Fruit fly (Drosophila melanogaster) whole organism, embryonic: ENCODE data around the gene Acn.

Source experiments
- Adf1 ChIP-seq: fragments of 200-800 bp; sonication (Bioruptor generic); IDR thresholded peaks from 2 replicates; pipeline ENCODE4 v1.3.6; 2022; ENCODE audit warnings: missing biosample characterization, missing genetic modification characterization
- Antp ChIP-seq: fragments of 200-800 bp; sonication (Bioruptor generic); optimal IDR thresholded peaks from 3 replicates; lab custom pipeline; 2016; ENCODE audit warnings: missing biosample characterization, missing genetic modification characterization
- CG10209 ChIP-seq: fragments of 200-800 bp; sonication (Bioruptor generic); optimal IDR thresholded peaks from 3 replicates; lab custom pipeline; 2017; ENCODE audit warnings: missing biosample characterization, mild to moderate bottlenecking, missing genetic modification characterization, missing genetic modification reagents
- CG11456 ChIP-seq: fragments of 200-800 bp; sonication (Bioruptor generic); IDR thresholded peaks from 3 replicates; pipeline ENCODE4 v1.3.6; 2022; ENCODE audit warnings: missing biosample characterization, missing genetic modification characterization
- CG12155 ChIP-seq: fragments of 200-800 bp; sonication (Bioruptor generic); optimal IDR thresholded peaks from 3 replicates; lab custom pipeline; 2016; ENCODE audit warnings: missing biosample characterization, missing genetic modification characterization
- CG17361 ChIP-seq: fragments of 200-800 bp; sonication (Bioruptor generic); IDR thresholded peaks from 3 replicates; pipeline ENCODE4 v1.3.6; 2022; ENCODE audit warnings: missing biosample characterization, missing genetic modification characterization
- CG1832 ChIP-seq: fragments of 200-800 bp; sonication (Bioruptor generic); optimal IDR thresholded peaks from 2 replicates; lab custom pipeline; 2017; ENCODE audit warnings: missing biosample characterization, mild to moderate bottlenecking, missing genetic modification characterization, inconsistent platforms
- CG2199 ChIP-seq: fragments of 200-800 bp; sonication (Bioruptor generic); IDR thresholded peaks from 3 replicates; pipeline ENCODE4 v1.3.6; 2022; ENCODE audit warnings: missing biosample characterization, missing genetic modification characterization
- CG31365 ChIP-seq: fragments of 200-800 bp; sonication (Bioruptor generic); optimal IDR thresholded peaks from 2 replicates; lab custom pipeline; 2018; ENCODE audit warnings: missing biosample characterization, mild to moderate bottlenecking, missing genetic modification characterization
- CG34376 ChIP-seq: fragments of 200-800 bp; sonication (Bioruptor generic); optimal IDR thresholded peaks from 2 replicates; lab custom pipeline; 2018; ENCODE audit warnings: missing biosample characterization, mild to moderate bottlenecking, missing genetic modification characterization
- CG4360 ChIP-seq: fragments of 200-800 bp; sonication (Bioruptor generic); IDR thresholded peaks from 2 replicates; pipeline ENCODE4 v1.3.6; 2022; ENCODE audit warnings: missing biosample characterization, missing genetic modification characterization
- CG8944 ChIP-seq: fragments of 200-800 bp; sonication (Bioruptor generic); optimal IDR thresholded peaks from 3 replicates; lab custom pipeline; 2016; ENCODE audit warnings: missing biosample characterization, missing genetic modification characterization
- CG9215 ChIP-seq: fragments of 200-800 bp; sonication (Bioruptor generic); IDR thresholded peaks from 2 replicates; pipeline ENCODE4 v1.3.6; 2022; ENCODE audit warnings: missing biosample characterization, missing genetic modification characterization
- CG9797 ChIP-seq: fragments of 200-800 bp; sonication (Bioruptor generic); optimal IDR thresholded peaks from 3 replicates; lab custom pipeline; 2018; ENCODE audit warnings: missing biosample characterization, mild to moderate bottlenecking, missing genetic modification characterization
- CG9932 ChIP-seq: fragments of 200-800 bp; sonication (Bioruptor generic); IDR thresholded peaks from 2 replicates; pipeline ENCODE4 v1.3.6; 2022; ENCODE audit warnings: missing biosample characterization, missing genetic modification characterization
- Deaf1 ChIP-seq: fragments of 200-800 bp; optimal IDR thresholded peaks from 3 replicates; lab custom pipeline; 2019; ENCODE audit warnings: missing biosample characterization, mild to moderate bottlenecking, missing genetic modification characterization, moderate library complexity
- Dref ChIP-seq: fragments of 200-800 bp; sonication (Bioruptor generic); IDR thresholded peaks from 2 replicates; pipeline ENCODE4 v1.3.6; 2022; ENCODE audit warnings: missing biosample characterization, missing genetic modification characterization
- Elba2 ChIP-seq: fragments of 200-800 bp; sonication (Bioruptor generic); optimal IDR thresholded peaks from 3 replicates; lab custom pipeline; 2016; ENCODE audit warnings: missing biosample characterization, missing genetic modification characterization
- HLH54F ChIP-seq: fragments of 200-800 bp; sonication (Bioruptor generic); optimal IDR thresholded peaks from 3 replicates; lab custom pipeline; 2016; ENCODE audit warnings: missing biosample characterization, missing genetic modification characterization
- Hand ChIP-seq: fragments of 200-800 bp; sonication (Bioruptor generic); optimal IDR thresholded peaks from 2 replicates; lab custom pipeline; 2017; ENCODE audit warnings: mild to moderate bottlenecking, missing biosample characterization, missing genetic modification reagents, missing genetic modification characterization
- Hey ChIP-seq: fragments of 200-800 bp; sonication (Bioruptor generic); optimal IDR thresholded peaks from 3 replicates; lab custom pipeline; 2018; ENCODE audit warnings: missing biosample characterization, mild to moderate bottlenecking, missing genetic modification characterization
- Nf-YC ChIP-seq: fragments of 200-800 bp; optimal IDR thresholded peaks from 3 replicates; lab custom pipeline; 2019; ENCODE audit warnings: missing biosample characterization, mild to moderate bottlenecking, missing genetic modification characterization, moderate library complexity
- Tbp ChIP-seq: fragments of >200 bp; optimal IDR thresholded peaks from 2 replicates; lab custom pipeline; 2018; ENCODE audit warnings: missing biosample characterization, missing genetic modification characterization
- Xrp1 ChIP-seq: fragments of 200-800 bp; sonication (Bioruptor generic); IDR thresholded peaks from 2 replicates; pipeline ENCODE4 v1.3.6; 2022; ENCODE audit warnings: missing biosample characterization, missing genetic modification characterization
- bab2 ChIP-seq: fragments of 200-800 bp; sonication (Bioruptor generic); optimal IDR thresholded peaks from 2 replicates; lab custom pipeline; 2016; ENCODE audit warnings: missing biosample characterization, missing genetic modification characterization
- crc ChIP-seq: fragments of 200-800 bp; sonication (Bioruptor generic); optimal IDR thresholded peaks from 2 replicates; lab custom pipeline; 2016; ENCODE audit warnings: missing biosample characterization, missing genetic modification characterization
- crol ChIP-seq: fragments of 200-800 bp; sonication (Bioruptor generic); IDR thresholded peaks from 2 replicates; pipeline ENCODE4 v1.3.6; 2022; ENCODE audit warnings: missing biosample characterization, missing genetic modification characterization
- dati ChIP-seq: fragments of 200-800 bp; sonication (Bioruptor generic); IDR thresholded peaks from 2 replicates; pipeline ENCODE4 v1.3.6; 2022; ENCODE audit warnings: missing biosample characterization, missing genetic modification characterization
- grn ChIP-seq: fragments of 200-800 bp; sonication (Bioruptor generic); optimal IDR thresholded peaks from 3 replicates; lab custom pipeline; 2017; ENCODE audit warnings: missing biosample characterization, missing genetic modification characterization
- gro ChIP-seq: fragments of 200-800 bp; sonication (Bioruptor generic); optimal IDR thresholded peaks from 2 replicates; lab custom pipeline; 2016; ENCODE audit warnings: missing biosample characterization, missing genetic modification characterization
- gsb-n ChIP-seq: fragments of 200-800 bp; sonication (Bioruptor generic); optimal IDR thresholded peaks from 3 replicates; lab custom pipeline; 2018; ENCODE audit warnings: missing biosample characterization, mild to moderate bottlenecking, missing genetic modification characterization
- h ChIP-seq: fragments of >200 bp; optimal IDR thresholded peaks from 2 replicates; lab custom pipeline; 2017
- hkb ChIP-seq, 2 experiments: fragments of 200-800 bp in 1 of 2; fragments of >200 bp in 1 of 2; sonication (Bioruptor generic) in 1 of 2; IDR thresholded peaks in 1 of 2; optimal IDR thresholded peaks in 1 of 2; 2 replicates each; pipeline versions ENCODE4 v1.3.6 to Lab custom; 2017 to 2022; ENCODE audit warnings: missing biosample characterization in 1 of 2, missing genetic modification characterization in 1 of 2
- inv ChIP-seq: fragments of 200-800 bp; sonication (Bioruptor generic); IDR thresholded peaks from 2 replicates; pipeline ENCODE4 v1.3.6; 2022; ENCODE audit warnings: missing biosample characterization, missing genetic modification characterization; ENCODE audit not compliant: partially characterized antibody
- lmd ChIP-seq: fragments of 200-800 bp; sonication (Bioruptor generic); IDR thresholded peaks from 2 replicates; pipeline ENCODE4 v1.3.6; 2022; ENCODE audit warnings: missing biosample characterization, missing genetic modification characterization
- nerfin-1 ChIP-seq: fragments of 200-800 bp; sonication (Bioruptor generic); optimal IDR thresholded peaks from 3 replicates; lab custom pipeline; 2019; ENCODE audit warnings: missing biosample characterization, mild to moderate bottlenecking, missing genetic modification characterization, moderate library complexity
- nom ChIP-seq: fragments of 200-800 bp; sonication (Bioruptor generic); optimal IDR thresholded peaks from 2 replicates; lab custom pipeline; 2017; ENCODE audit warnings: missing biosample characterization, missing genetic modification characterization, mild to moderate bottlenecking, moderate library complexity, missing genetic modification reagents
- pros ChIP-seq: fragments of 200-800 bp; sonication (Bioruptor generic); optimal IDR thresholded peaks from 3 replicates; lab custom pipeline; 2019; ENCODE audit warnings: missing biosample characterization, mild to moderate bottlenecking, missing genetic modification characterization, moderate library complexity
- pum ChIP-seq: fragments of 200-800 bp; sonication (Bioruptor generic); optimal IDR thresholded peaks from 2 replicates; lab custom pipeline; 2016; ENCODE audit warnings: missing biosample characterization, missing genetic modification characterization
- salm ChIP-seq: fragments of 200-800 bp; sonication (Bioruptor generic); optimal IDR thresholded peaks from 2 replicates; lab custom pipeline; 2018; ENCODE audit warnings: missing biosample characterization, mild to moderate bottlenecking, missing genetic modification characterization
- sisA ChIP-seq: fragments of 200-800 bp; sonication (Bioruptor generic); IDR thresholded peaks from 2 replicates; pipeline ENCODE4 v1.3.6; 2022; ENCODE audit warnings: missing biosample characterization, missing genetic modification characterization
- wek ChIP-seq: fragments of 200-800 bp; sonication (Bioruptor generic); optimal IDR thresholded peaks from 3 replicates; lab custom pipeline; 2018; ENCODE audit warnings: missing biosample characterization, mild to moderate bottlenecking, missing genetic modification characterization, moderate library complexity
- zen2 ChIP-seq: fragments of 200-800 bp; sonication (Bioruptor generic); IDR thresholded peaks from 3 replicates; pipeline ENCODE4 v1.3.6; 2022; ENCODE audit warnings: missing biosample characterization, missing genetic modification characterization; ENCODE audit not compliant: partially characterized antibody

The Acn gene

DNA sequence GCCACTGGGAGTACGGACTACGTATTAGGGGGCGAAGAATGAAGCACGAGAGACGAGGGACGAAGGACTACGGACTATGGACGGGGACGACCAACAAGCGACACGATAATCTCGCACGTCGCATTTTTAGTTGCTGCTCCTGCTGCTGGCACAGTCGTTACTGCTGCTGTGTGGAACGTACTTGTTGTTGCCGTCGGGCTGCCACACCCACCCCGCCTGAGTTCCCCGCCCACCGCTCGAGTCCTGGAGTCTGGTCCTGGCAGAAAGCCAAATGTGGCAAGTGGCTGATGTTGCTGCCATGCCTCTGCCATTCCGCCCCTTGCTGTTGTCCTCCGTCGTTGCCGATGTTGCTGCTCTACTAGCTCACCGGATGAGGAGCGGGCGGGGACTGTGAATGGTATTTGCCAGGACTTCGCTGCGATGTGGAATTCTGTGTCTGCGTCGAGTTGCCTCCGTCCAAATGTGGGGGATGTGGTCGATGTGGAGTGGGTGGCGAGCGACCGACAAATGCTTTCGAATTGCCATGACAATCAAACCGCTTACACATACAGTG is 32.3 kb upstream of the Acn start (continued):
- no peak for TF ChIP-seq Elba2
- TF ChIP-seq zen2 (GFP tag; lab: Robert Waterston, UW) = no peak
- no peak for TF ChIP-seq HLH54F (GFP tag; lab: Kevin White, UChicago)
- TF ChIP-seq Xrp1 (GFP tag; lab: Robert Waterston, UW) = no peak
- no peak for TF ChIP-seq CG8944 (GFP tag; lab: Kevin White, UChicago)
- TF ChIP-seq wek = no peak
- TF ChIP-seq CG2199 (GFP tag; lab: Robert Waterston, UW) = no peak
- peak; percentile 88 for TF ChIP-seq Hey (tag; lab: Kevin White, UChicago)
- no peak for TF ChIP-seq grn (GFP tag; lab: Kevin White, UChicago)
- TF ChIP-seq CG9215 = no peak
- no peak for TF ChIP-seq CG1832 (GFP tag; lab: Kevin White, UChicago)
- TF ChIP-seq CG31365 (tag; lab: Kevin White, UChicago) = no peak
- TF ChIP-seq gro (GFP tag; lab: Kevin White, UChicago) = no peak
- no peak for TF ChIP-seq Hand (GFP tag; lab: Kevin White, UChicago)
- no peak for TF ChIP-seq CG34376 (GFP tag; lab: Kevin White, UChicago)
- TF ChIP-seq salm = no peak
- no peak for TF ChIP-seq CG10209 (GFP tag; lab: Kevin White, UChicago)
- TF ChIP-seq sisA (GFP tag; lab: Robert Waterston, UW) = no peak
- peak; percentile 73 for TF ChIP-seq crol
- TF ChIP-seq Dref (GFP tag; lab: Robert Waterston, UW) = 0 out of 2 replicates have a peak, but pooled peaks have one; percentile 24
- peak; percentile 42 for TF ChIP-seq Deaf1 (tag; lab: Kevin White, UChicago)
- TF ChIP-seq nerfin-1 (tag; lab: Kevin White, UChicago) = peak; percentile 19
- TF ChIP-seq inv (GFP tag; lab: Robert Waterston, UW) = no peak
- no peak for TF ChIP-seq CG17361
- no peak for TF ChIP-seq hkb (optimal IDR thresholded peaks at IDR 0.05; lab: Kevin White, UChicago)
- TF ChIP-seq hkb (GFP tag; IDR thresholded peaks at IDR 0.05; lab: Robert Waterston, UW) = no peak
- TF ChIP-seq Nf-YC = no peak
- TF ChIP-seq CG11456 (GFP tag; lab: Robert Waterston, UW) = no peak
- no peak for TF ChIP-seq pros (GFP tag; lab: Kevin White, UChicago)
- no peak for TF ChIP-seq nom (GFP tag; lab: Kevin White, UChicago)
- TF ChIP-seq crc (GFP tag; lab: Kevin White, UChicago) = no peak
- TF ChIP-seq Antp (GFP tag; lab: Kevin White, UChicago) = no peak
- no peak for TF ChIP-seq bab2 (GFP tag; lab: Kevin White, UChicago)
- no peak for TF ChIP-seq CG12155 (GFP tag; lab: Kevin White, UChicago)
- no peak for TF ChIP-seq dati (GFP tag; lab: Robert Waterston, UW)
- no peak for TF ChIP-seq pum (GFP tag; lab: Kevin White, UChicago)
- no peak for TF ChIP-seq CG9797 (GFP tag; lab: Kevin White, UChicago)
- TF ChIP-seq gsb-n (tag; lab: Kevin White, UChicago) = no peak
- TF ChIP-seq Tbp = no peak
- peak; percentile 70 for TF ChIP-seq Adf1 (GFP tag; lab: Robert Waterston, UW)
- TF ChIP-seq CG4360 (GFP tag; lab: Robert Waterston, UW) = 0 out of 2 replicates have a peak, but pooled peaks have one; percentile 17
- TF ChIP-seq CG9932 (GFP tag; lab: Robert Waterston, UW) = no peak
- TF ChIP-seq h = no peak
- TF ChIP-seq lmd (GFP tag; lab: Robert Waterston, UW) = no peak
